Fruit fly (Drosophila melanogaster) whole organism, embryonic: ENCODE data around the gene CG13096.
A peak's percentile ranks its signal among the peaks of the same experiment; 100 is the strongest.

ENCODE experiments used
- B-H1 ChIP-seq: fragments of 200-800 bp; sonication (Bioruptor generic); IDR thresholded peaks from 3 replicates; pipeline ENCODE4 v1.3.6; 2022; ENCODE audit warnings: missing biosample characterization, missing genetic modification characterization
- Bdp1 ChIP-seq: fragments of 200-800 bp; sonication (Bioruptor generic); optimal IDR thresholded peaks from 3 replicates; lab custom pipeline; 2016; ENCODE audit warnings: missing biosample characterization, missing genetic modification characterization
- CG10431 ChIP-seq: fragments of 200-800 bp; sonication (Bioruptor generic); optimal IDR thresholded peaks from 3 replicates; lab custom pipeline; 2018; ENCODE audit warnings: missing biosample characterization, mild to moderate bottlenecking, missing genetic modification characterization
- CG12071 ChIP-seq: fragments of 200-800 bp; sonication (Bioruptor generic); optimal IDR thresholded peaks from 3 replicates; lab custom pipeline; 2018; ENCODE audit warnings: missing biosample characterization, mild to moderate bottlenecking, missing genetic modification characterization
- CG14050 ChIP-seq: fragments of 200-800 bp; sonication (Bioruptor generic); IDR thresholded peaks from 3 replicates; pipeline ENCODE4 v1.3.6; 2022; ENCODE audit warnings: missing biosample characterization, missing genetic modification characterization
- CG14667 ChIP-seq: fragments of 200-800 bp; sonication (Bioruptor generic); IDR thresholded peaks from 2 replicates; pipeline ENCODE4 v1.3.6; 2022; ENCODE audit warnings: missing biosample characterization, missing genetic modification characterization
- CG15601 ChIP-seq: fragments of 200-800 bp; sonication (Bioruptor generic); optimal IDR thresholded peaks from 3 replicates; lab custom pipeline; 2019; ENCODE audit warnings: missing biosample characterization, mild to moderate bottlenecking, missing genetic modification characterization, moderate library complexity
- CG18619 ChIP-seq: fragments of 200-800 bp; sonication (Bioruptor generic); optimal IDR thresholded peaks from 3 replicates; lab custom pipeline; 2017; ENCODE audit warnings: missing biosample characterization, mild to moderate bottlenecking, missing genetic modification characterization
- CG2202 ChIP-seq: fragments of 200-800 bp; sonication (Bioruptor generic); optimal IDR thresholded peaks from 2 replicates; lab custom pipeline; 2018; ENCODE audit warnings: missing biosample characterization, mild to moderate bottlenecking, missing genetic modification characterization
- CG31388 ChIP-seq: fragments of 200-800 bp; sonication (Bioruptor generic); optimal IDR thresholded peaks from 2 replicates; lab custom pipeline; 2016; ENCODE audit warnings: missing biosample characterization, missing genetic modification characterization
- CG32772 ChIP-seq: fragments of 200-800 bp; sonication (Bioruptor generic); IDR thresholded peaks from 2 replicates; pipeline ENCODE4 v1.3.6; 2022; ENCODE audit warnings: missing biosample characterization, missing genetic modification characterization
- CG33213 ChIP-seq: fragments of 200-800 bp; sonication (Bioruptor generic); optimal IDR thresholded peaks from 3 replicates; lab custom pipeline; 2016; ENCODE audit warnings: missing biosample characterization, missing genetic modification characterization
- CG3995 ChIP-seq: fragments of 200-800 bp; sonication (Bioruptor generic); optimal IDR thresholded peaks from 3 replicates; lab custom pipeline; 2016; ENCODE audit warnings: missing biosample characterization, missing genetic modification characterization
- CG6689 ChIP-seq: fragments of 200-800 bp; sonication (Bioruptor generic); IDR thresholded peaks from 2 replicates; pipeline ENCODE4 v1.3.6; 2022; ENCODE audit warnings: missing biosample characterization, missing genetic modification characterization
- CG7786 ChIP-seq: fragments of 200-800 bp; sonication (Bioruptor generic); optimal IDR thresholded peaks from 2 replicates; lab custom pipeline; 2016; ENCODE audit warnings: missing biosample characterization, missing genetic modification characterization
- CG7987 ChIP-seq: fragments of 200-800 bp; sonication (Bioruptor generic); optimal IDR thresholded peaks from 2 replicates; lab custom pipeline; 2018; ENCODE audit warnings: missing biosample characterization, mild to moderate bottlenecking, missing genetic modification characterization, moderate library complexity
- CG8290 ChIP-seq, 3 experiments: fragments of 200-800 bp; sonication (Bioruptor generic); optimal IDR thresholded peaks; 2 replicates each; lab custom pipeline; 2016 to 2019; ENCODE audit warnings: missing biosample characterization in 3 of 3, missing genetic modification characterization in 3 of 3, mild to moderate bottlenecking in 2 of 3, moderate library complexity in 1 of 3
- CG9727 ChIP-seq: fragments of 200-800 bp; sonication (Bioruptor generic); optimal IDR thresholded peaks from 3 replicates; lab custom pipeline; 2017; ENCODE audit warnings: missing biosample characterization, mild to moderate bottlenecking, missing genetic modification characterization
- CG9876 ChIP-seq: fragments of 200-800 bp; sonication (Bioruptor generic); optimal IDR thresholded peaks from 2 replicates; lab custom pipeline; 2016; ENCODE audit warnings: missing biosample characterization, missing genetic modification characterization
- Deaf1 ChIP-seq: fragments of 200-800 bp; optimal IDR thresholded peaks from 3 replicates; lab custom pipeline; 2019; ENCODE audit warnings: missing biosample characterization, mild to moderate bottlenecking, missing genetic modification characterization, moderate library complexity
- Dek ChIP-seq: fragments of 200-800 bp; sonication (Bioruptor generic); optimal IDR thresholded peaks from 3 replicates; lab custom pipeline; 2019; ENCODE audit warnings: missing biosample characterization, mild to moderate bottlenecking, missing genetic modification characterization, moderate library complexity
- ERR ChIP-seq: fragments of 200-800 bp; sonication (Bioruptor generic); optimal IDR thresholded peaks from 2 replicates; lab custom pipeline; 2016; ENCODE audit warnings: missing biosample characterization, missing genetic modification characterization
- Eip74EF ChIP-seq, 2 experiments: fragments of 200-800 bp in 1 of 2; fragments of >200 bp in 1 of 2; sonication (Bioruptor generic) in 1 of 2; optimal IDR thresholded peaks; 2 replicates each; lab custom pipeline; 2017 to 2019; ENCODE audit warnings: missing biosample characterization in 2 of 2, missing genetic modification characterization in 2 of 2, mild to moderate bottlenecking in 1 of 2, moderate library complexity in 1 of 2
- Fer3 ChIP-seq: fragments of 200-800 bp; sonication (Bioruptor generic); optimal IDR thresholded peaks from 2 replicates; lab custom pipeline; 2018; ENCODE audit warnings: missing biosample characterization, mild to moderate bottlenecking, missing genetic modification characterization, moderate library complexity
- HLHmδ ChIP-seq: fragments of 200-800 bp; sonication (Bioruptor generic); optimal IDR thresholded peaks from 2 replicates; lab custom pipeline; 2018; ENCODE audit warnings: missing biosample characterization, mild to moderate bottlenecking, missing genetic modification characterization, moderate library complexity
- Hr39 ChIP-seq: fragments of >200 bp; optimal IDR thresholded peaks from 2 replicates; lab custom pipeline; 2017
- MBD-R2 ChIP-seq: fragments of 200-800 bp; sonication (Bioruptor generic); IDR thresholded peaks from 2 replicates; pipeline ENCODE4 v1.3.6; 2022; ENCODE audit warnings: missing biosample characterization, missing genetic modification characterization
- MESR4 ChIP-seq: fragments of 200-800 bp; sonication (Bioruptor generic); optimal IDR thresholded peaks from 2 replicates; lab custom pipeline; 2018; ENCODE audit warnings: missing biosample characterization, mild to moderate bottlenecking, missing genetic modification characterization, moderate library complexity
- NfI ChIP-seq: fragments of 200-800 bp; sonication (Bioruptor generic); optimal IDR thresholded peaks from 3 replicates; lab custom pipeline; 2018; ENCODE audit warnings: missing biosample characterization, mild to moderate bottlenecking, missing genetic modification characterization, moderate library complexity
- PHDP ChIP-seq: fragments of 200-800 bp; sonication (Bioruptor generic); optimal IDR thresholded peaks from 3 replicates; lab custom pipeline; 2018; ENCODE audit warnings: missing biosample characterization, mild to moderate bottlenecking, missing genetic modification characterization, moderate library complexity
- ab ChIP-seq: fragments of 200-800 bp; sonication (Bioruptor generic); optimal IDR thresholded peaks from 2 replicates; lab custom pipeline; 2016; ENCODE audit warnings: missing biosample characterization, missing genetic modification characterization
- bowl ChIP-seq: fragments of 200-800 bp; sonication (Bioruptor generic); IDR thresholded peaks from 2 replicates; pipeline ENCODE4 v1.3.6; 2022; ENCODE audit warnings: missing biosample characterization, missing genetic modification characterization
- corto ChIP-seq: fragments of 200-800 bp; sonication (Bioruptor generic); optimal IDR thresholded peaks from 2 replicates; lab custom pipeline; 2016; ENCODE audit warnings: missing biosample characterization, mild to moderate bottlenecking, missing genetic modification characterization, moderate library complexity
- crc ChIP-seq: fragments of 200-800 bp; sonication (Bioruptor generic); optimal IDR thresholded peaks from 2 replicates; lab custom pipeline; 2016; ENCODE audit warnings: missing biosample characterization, missing genetic modification characterization
- croc ChIP-seq: fragments of 200-800 bp; sonication (Bioruptor generic); conservative IDR thresholded peaks from 3 replicates; pipeline ENCODE4 v1.3.6; 2022; ENCODE audit warnings: missing biosample characterization, missing genetic modification characterization
- cwo ChIP-seq: fragments of 200-800 bp; sonication (Bioruptor generic); optimal IDR thresholded peaks from 3 replicates; lab custom pipeline; 2017; ENCODE audit warnings: missing biosample characterization, missing genetic modification characterization, mild to moderate bottlenecking, moderate library complexity, missing genetic modification reagents
- jigr1 ChIP-seq: fragments of 200-800 bp; sonication (Bioruptor generic); IDR thresholded peaks from 3 replicates; pipeline ENCODE4 v1.3.6; 2022; ENCODE audit warnings: missing biosample characterization, missing genetic modification characterization
- kah ChIP-seq: fragments of 200-800 bp; sonication (Bioruptor generic); optimal IDR thresholded peaks from 2 replicates; lab custom pipeline; 2018; ENCODE audit warnings: missing biosample characterization, mild to moderate bottlenecking, missing genetic modification characterization
- nom ChIP-seq: fragments of 200-800 bp; sonication (Bioruptor generic); optimal IDR thresholded peaks from 2 replicates; lab custom pipeline; 2017; ENCODE audit warnings: missing biosample characterization, missing genetic modification characterization, mild to moderate bottlenecking, moderate library complexity, missing genetic modification reagents
- p53 ChIP-seq: fragments of 200-800 bp; sonication (Bioruptor generic); optimal IDR thresholded peaks from 2 replicates; lab custom pipeline; 2016; ENCODE audit warnings: missing biosample characterization, missing genetic modification characterization
- ro ChIP-seq: fragments of 200-800 bp; sonication (Bioruptor generic); IDR thresholded peaks from 2 replicates; pipeline ENCODE4 v1.3.6; 2022; ENCODE audit warnings: missing biosample characterization, missing genetic modification characterization
- scrt ChIP-seq: fragments of 200-800 bp; sonication (Bioruptor generic); optimal IDR thresholded peaks from 2 replicates; lab custom pipeline; 2018; ENCODE audit warnings: missing biosample characterization, mild to moderate bottlenecking, missing genetic modification characterization, moderate library complexity
- sr ChIP-seq: fragments of 200-800 bp; sonication (Bioruptor generic); IDR thresholded peaks from 3 replicates; pipeline ENCODE4 v1.3.6; 2022; ENCODE audit warnings: missing biosample characterization, missing genetic modification characterization
- stwl ChIP-seq: fragments of 200-800 bp; sonication (Bioruptor generic); optimal IDR thresholded peaks from 3 replicates; lab custom pipeline; 2018; ENCODE audit warnings: missing biosample characterization, mild to moderate bottlenecking, missing genetic modification characterization, moderate library complexity
- toy ChIP-seq: fragments of 200-800 bp; sonication (Bioruptor generic); IDR thresholded peaks from 2 replicates; pipeline ENCODE4 v1.3.6; 2022; ENCODE audit warnings: missing biosample characterization, missing genetic modification characterization
- yki ChIP-seq: fragments of >200 bp; optimal IDR thresholded peaks from 3 replicates; lab custom pipeline; 2018
- zen ChIP-seq: fragments of 200-800 bp; sonication (Bioruptor generic); optimal IDR thresholded peaks from 3 replicates; lab custom pipeline; 2018; ENCODE audit warnings: missing biosample characterization, mild to moderate bottlenecking, missing genetic modification characterization, moderate library complexity
- zf30C ChIP-seq: fragments of 200-800 bp; sonication (Bioruptor generic); optimal IDR thresholded peaks from 3 replicates; lab custom pipeline; 2018; ENCODE audit warnings: missing biosample characterization, mild to moderate bottlenecking, missing genetic modification characterization

The CG13096 gene

DNA sequence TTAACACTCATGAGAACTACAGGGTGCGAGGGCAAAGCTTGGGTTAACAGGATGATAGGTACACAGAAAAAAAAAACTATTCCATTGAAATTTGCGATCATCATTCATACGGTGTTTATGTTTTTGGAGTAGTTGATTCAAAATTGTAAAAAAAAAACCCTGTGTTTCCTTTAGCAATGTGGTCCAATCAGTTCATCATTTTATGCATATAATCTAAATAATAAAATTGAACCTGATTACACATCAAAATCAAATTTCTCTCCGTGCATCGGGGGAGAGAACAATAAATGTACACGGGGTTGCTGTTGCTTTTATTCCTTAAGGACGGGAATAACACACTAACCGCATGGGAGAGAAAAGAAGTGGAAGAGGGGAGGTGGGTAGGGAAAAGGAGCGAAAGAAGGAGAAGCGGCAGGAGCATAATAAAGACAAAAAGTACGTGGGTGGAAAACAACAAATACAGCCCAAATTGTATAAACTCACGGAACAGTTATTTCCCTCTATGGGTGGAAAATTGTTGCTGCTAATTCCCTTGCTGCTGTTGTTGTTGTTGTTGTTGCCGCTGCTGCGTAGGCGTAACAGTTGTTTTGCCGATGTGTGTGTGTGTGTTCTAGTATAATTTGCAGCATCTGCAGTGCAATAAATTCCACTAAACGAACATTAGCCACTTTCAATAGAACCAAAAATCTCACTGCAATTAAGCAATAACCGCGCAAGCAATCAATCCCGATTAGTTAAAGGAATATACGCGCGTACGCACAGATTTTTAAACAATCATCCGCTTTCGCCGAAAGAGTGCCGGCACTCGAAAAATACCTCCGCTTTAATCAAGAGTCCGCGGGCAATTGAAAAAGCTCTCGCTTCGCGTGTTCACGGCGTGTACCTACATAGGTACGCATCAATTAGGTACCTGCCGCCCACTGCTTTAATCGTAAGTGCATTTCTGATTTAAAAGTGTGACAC, 48.2 kb downstream of the CG13096 start, which contains the start of gene Agpat2 (continued):
- TF ChIP-seq cwo (GFP tag; lab: Kevin White, UChicago) (peak; percentile 83), crc (GFP tag; lab: Kevin White, UChicago) (peak; percentile 70), ERR (GFP tag; lab: Kevin White, UChicago) (peak; percentile 74), kah (GFP tag; lab: Kevin White, UChicago) (peak; percentile 47), Deaf1 (peak; percentile 42), CG9727 (GFP tag; lab: Kevin White, UChicago) (peak; percentile 83), CG8290 (GFP tag; optimal IDR thresholded peaks at IDR 0.05; lab: Kevin White, UChicago) (peak; percentile 59), CG8290 (tag; optimal IDR thresholded peaks at IDR 0.05; lab: Kevin White, UChicago) (peak in 1 of 2 experiments; percentile 58), CG14050 (GFP tag; lab: Robert Waterston, UW) (peak; percentile 74), CG14667 (GFP tag; lab: Robert Waterston, UW) (peak; percentile 52), MBD-R2 (GFP tag; lab: Robert Waterston, UW) (peak; percentile 42; the same call in 1 of the 2 replicates), Eip74EF (GFP tag; optimal IDR thresholded peaks at IDR 0.05; lab: Kevin White, UChicago) (peak in 1 of 2 experiments; percentile 65), NfI (GFP tag; lab: Kevin White, UChicago) (peak; percentile 79), Hr39 (no peak), sr (GFP tag; lab: Robert Waterston, UW) (0 out of 3 replicates have a peak, but pooled peaks have one; percentile 9), CG10431 (GFP tag; lab: Kevin White, UChicago) (peak; percentile 57), CG15601 (tag; lab: Kevin White, UChicago) (peak; percentile 82), jigr1 (GFP tag; lab: Robert Waterston, UW) (0 out of 3 replicates have a peak, but pooled peaks have one; percentile 30), Dek (peak; percentile 78), yki (lab: Kevin White, UChicago) (no peak), CG9876 (GFP tag; lab: Kevin White, UChicago) (peak; percentile 54), ab (peak; percentile 31), CG3995 (GFP tag; lab: Kevin White, UChicago) (peak; percentile 25), Fer3 (tag; lab: Kevin White, UChicago) (peak; percentile 77), nom (GFP tag; lab: Kevin White, UChicago) (peak; percentile 8), stwl (tag; lab: Kevin White, UChicago) (peak; percentile 20), HLHmδ (GFP tag; lab: Kevin White, UChicago) (no peak), zen (tag; lab: Kevin White, UChicago) (peak; percentile 74), scrt (peak; percentile 72), corto (peak; percentile 64), zf30C (GFP tag; lab: Kevin White, UChicago) (peak; percentile 89), p53 (peak; percentile 39), CG7987 (peak; percentile 40), CG33213 (GFP tag; lab: Kevin White, UChicago) (peak; percentile 68), Bdp1 (GFP tag; lab: Kevin White, UChicago) (peak; percentile 64), bowl (GFP tag; lab: Robert Waterston, UW) (no peak), CG12071 (GFP tag; lab: Kevin White, UChicago) (peak; percentile 70), PHDP (tag; lab: Kevin White, UChicago) (peak; percentile 88), CG32772 (GFP tag; lab: Robert Waterston, UW) (peak; percentile 61), CG2202 (peak; percentile 69), croc (GFP tag; lab: Robert Waterston, UW) (peak; percentile 70; the same call in 2 of the 3 replicates), toy (GFP tag; lab: Robert Waterston, UW) (no peak), CG18619 (GFP tag; lab: Kevin White, UChicago) (peak; percentile 78), MESR4 (peak; percentile 12), CG6689 (GFP tag; lab: Robert Waterston, UW) (peak; percentile 77), CG31388 (peak; percentile 29), CG7786 (GFP tag; lab: Kevin White, UChicago) (peak; percentile 80), B-H1 (GFP tag; lab: Robert Waterston, UW) (peak; percentile 59), ro (GFP tag; lab: Robert Waterston, UW) (0 out of 2 replicates have a peak, but pooled peaks have one; percentile 20)
